Fruit fly (Drosophila melanogaster) whole organism, embryonic: ENCODE results near the gene ckd.

Experiments used
- Bteb2 ChIP-seq: fragments of 200-800 bp; sonication (Bioruptor generic); optimal IDR thresholded peaks from 2 replicates; lab custom pipeline; 2016; ENCODE audit warnings: missing biosample characterization, missing genetic modification characterization
- CG10654 ChIP-seq: fragments of 200-800 bp; sonication (Bioruptor generic); optimal IDR thresholded peaks from 2 replicates; lab custom pipeline; 2016; ENCODE audit warnings: missing biosample characterization, missing genetic modification characterization
- CG11695 ChIP-seq: fragments of 200-800 bp; sonication (Bioruptor generic); IDR thresholded peaks from 3 replicates; pipeline ENCODE4 v1.3.6; 2022; ENCODE audit warnings: missing biosample characterization, missing genetic modification characterization
- CG13123 ChIP-seq: fragments of 200-800 bp; sonication (Bioruptor generic); optimal IDR thresholded peaks from 2 replicates; lab custom pipeline; 2016; ENCODE audit warnings: missing biosample characterization, missing genetic modification characterization
- CG13424 ChIP-seq: fragments of 200-800 bp; sonication (Bioruptor generic); optimal IDR thresholded peaks from 2 replicates; lab custom pipeline; 2019; ENCODE audit warnings: missing biosample characterization, mild to moderate bottlenecking, missing genetic modification characterization, moderate library complexity
- CG1529 ChIP-seq: fragments of 200-800 bp; sonication (Bioruptor generic); optimal IDR thresholded peaks from 3 replicates; lab custom pipeline; 2018; ENCODE audit warnings: missing biosample characterization, missing genetic modification characterization
- CG17361 ChIP-seq: fragments of 200-800 bp; sonication (Bioruptor generic); IDR thresholded peaks from 3 replicates; pipeline ENCODE4 v1.3.6; 2022; ENCODE audit warnings: missing biosample characterization, missing genetic modification characterization
- CG17568 ChIP-seq: fragments of 200-800 bp; sonication (Bioruptor generic); optimal IDR thresholded peaks from 2 replicates; lab custom pipeline; 2018; ENCODE audit warnings: missing biosample characterization, mild to moderate bottlenecking, missing genetic modification characterization, moderate library complexity
- CG17612 ChIP-seq: fragments of 200-800 bp; sonication (Bioruptor generic); IDR thresholded peaks from 2 replicates; pipeline ENCODE4 v1.3.6; 2022; ENCODE audit warnings: missing biosample characterization, missing genetic modification characterization
- CG1792 ChIP-seq: fragments of 200-800 bp; sonication (Bioruptor generic); optimal IDR thresholded peaks from 2 replicates; lab custom pipeline; 2016; ENCODE audit warnings: missing biosample characterization, missing genetic modification characterization
- CG18262 ChIP-seq: fragments of 200-800 bp; optimal IDR thresholded peaks from 3 replicates; lab custom pipeline; 2019; ENCODE audit warnings: missing biosample characterization, mild to moderate bottlenecking, missing genetic modification characterization, moderate library complexity
- CG3065 ChIP-seq: fragments of 200-800 bp; sonication (Bioruptor generic); optimal IDR thresholded peaks from 2 replicates; lab custom pipeline; 2016; ENCODE audit warnings: missing biosample characterization, missing genetic modification characterization
- CG31441 ChIP-seq: fragments of 200-800 bp; sonication (Bioruptor generic); IDR thresholded peaks from 2 replicates; pipeline ENCODE4 v1.3.6; 2022; ENCODE audit warnings: missing biosample characterization, missing genetic modification characterization
- CG34224 ChIP-seq: fragments of 200-800 bp; sonication (Bioruptor generic); IDR thresholded peaks from 3 replicates; pipeline ENCODE4 v1.3.6; 2022; ENCODE audit warnings: missing biosample characterization, missing genetic modification characterization; ENCODE audit not compliant: partially characterized antibody
- CG4328 ChIP-seq: fragments of 200-800 bp; sonication (Bioruptor generic); optimal IDR thresholded peaks from 3 replicates; lab custom pipeline; 2017; ENCODE audit warnings: missing biosample characterization, missing genetic modification reagents, missing genetic modification characterization
- CG4730 ChIP-seq: fragments of 200-800 bp; sonication (Bioruptor generic); IDR thresholded peaks from 2 replicates; pipeline ENCODE4 v1.3.6; 2022; ENCODE audit warnings: missing biosample characterization, missing genetic modification characterization
- CG6854 ChIP-seq: fragments of 200-800 bp; sonication (Bioruptor generic); optimal IDR thresholded peaks from 3 replicates; lab custom pipeline; 2017; ENCODE audit warnings: missing biosample characterization, mild to moderate bottlenecking, missing genetic modification characterization
- CG8388 ChIP-seq: fragments of 200-800 bp; sonication (Bioruptor generic); optimal IDR thresholded peaks from 2 replicates; lab custom pipeline; 2019; ENCODE audit warnings: missing biosample characterization, mild to moderate bottlenecking, missing genetic modification characterization, moderate library complexity
- CG9215 ChIP-seq: fragments of 200-800 bp; sonication (Bioruptor generic); IDR thresholded peaks from 2 replicates; pipeline ENCODE4 v1.3.6; 2022; ENCODE audit warnings: missing biosample characterization, missing genetic modification characterization
- D ChIP-seq, 2 experiments: fragments of 200-800 bp in 1 of 2; fragments of >200 bp in 1 of 2; sonication (Bioruptor generic) in 1 of 2; optimal IDR thresholded peaks; 2 replicates in 1 of 2; 3 replicates in 1 of 2; lab custom pipeline; 2017; ENCODE audit warnings: mild to moderate bottlenecking in 1 of 2, missing biosample characterization in 1 of 2, missing genetic modification characterization in 1 of 2, missing genetic modification reagents in 1 of 2
- Dek ChIP-seq: fragments of 200-800 bp; sonication (Bioruptor generic); optimal IDR thresholded peaks from 3 replicates; lab custom pipeline; 2019; ENCODE audit warnings: missing biosample characterization, mild to moderate bottlenecking, missing genetic modification characterization, moderate library complexity
- Fer3 ChIP-seq: fragments of 200-800 bp; sonication (Bioruptor generic); optimal IDR thresholded peaks from 2 replicates; lab custom pipeline; 2018; ENCODE audit warnings: missing biosample characterization, mild to moderate bottlenecking, missing genetic modification characterization, moderate library complexity
- HLH3B ChIP-seq: fragments of 200-800 bp; sonication (Bioruptor generic); IDR thresholded peaks from 2 replicates; pipeline ENCODE4 v1.3.6; 2022; ENCODE audit warnings: missing biosample characterization, missing genetic modification characterization
- Hand ChIP-seq: fragments of 200-800 bp; sonication (Bioruptor generic); optimal IDR thresholded peaks from 2 replicates; lab custom pipeline; 2017; ENCODE audit warnings: mild to moderate bottlenecking, missing biosample characterization, missing genetic modification reagents, missing genetic modification characterization
- Kr ChIP-seq: fragments of 200-800 bp; sonication (Bioruptor generic); optimal IDR thresholded peaks from 2 replicates; lab custom pipeline; 2017; ENCODE audit warnings: missing biosample characterization, mild to moderate bottlenecking, missing genetic modification characterization
- Lpt ChIP-seq: fragments of >200 bp; optimal IDR thresholded peaks from 2 replicates; lab custom pipeline; 2018; ENCODE audit warnings: missing biosample characterization, missing genetic modification characterization
- Nf-YC ChIP-seq: fragments of 200-800 bp; optimal IDR thresholded peaks from 3 replicates; lab custom pipeline; 2019; ENCODE audit warnings: missing biosample characterization, mild to moderate bottlenecking, missing genetic modification characterization, moderate library complexity
- Optix ChIP-seq: fragments of 200-800 bp; sonication (Bioruptor generic); IDR thresholded peaks from 3 replicates; pipeline ENCODE4 v1.3.6; 2022; ENCODE audit warnings: missing biosample characterization, missing genetic modification characterization
- Ravus ChIP-seq: fragments of 200-800 bp; sonication (Bioruptor generic); IDR thresholded peaks from 2 replicates; pipeline ENCODE4 v1.3.6; 2022; ENCODE audit warnings: missing biosample characterization, missing genetic modification characterization
- Sox102F ChIP-seq: fragments of 200-800 bp; sonication (Bioruptor generic); optimal IDR thresholded peaks from 2 replicates; lab custom pipeline; 2018; ENCODE audit warnings: missing biosample characterization, mild to moderate bottlenecking, missing genetic modification characterization, moderate library complexity
- Tbp ChIP-seq: fragments of >200 bp; optimal IDR thresholded peaks from 2 replicates; lab custom pipeline; 2018; ENCODE audit warnings: missing biosample characterization, missing genetic modification characterization
- Usf ChIP-seq: fragments of 200-800 bp; sonication (Bioruptor generic); optimal IDR thresholded peaks from 2 replicates; lab custom pipeline; 2017; ENCODE audit warnings: missing genotype, missing biosample characterization, missing genetic modification characterization
- Xbp1 ChIP-seq: fragments of 200-800 bp; sonication (Bioruptor generic); optimal IDR thresholded peaks from 3 replicates; lab custom pipeline; 2016; ENCODE audit warnings: missing biosample characterization, mild to moderate bottlenecking, missing genetic modification characterization
- crol ChIP-seq: fragments of 200-800 bp; sonication (Bioruptor generic); IDR thresholded peaks from 2 replicates; pipeline ENCODE4 v1.3.6; 2022; ENCODE audit warnings: missing biosample characterization, missing genetic modification characterization
- dan ChIP-seq: fragments of 200-800 bp; sonication (Bioruptor generic); IDR thresholded peaks from 2 replicates; pipeline ENCODE4 v1.3.6; 2022; ENCODE audit warnings: missing biosample characterization, missing genetic modification characterization
- emc ChIP-seq: fragments of 200-800 bp; sonication (Bioruptor generic); optimal IDR thresholded peaks from 2 replicates; lab custom pipeline; 2016; ENCODE audit warnings: missing biosample characterization, missing genetic modification characterization
- esg ChIP-seq: fragments of 200-800 bp; sonication (Bioruptor generic); conservative IDR thresholded peaks from 2 replicates; pipeline ENCODE4 v1.3.6; 2022; ENCODE audit warnings: missing biosample characterization, missing genetic modification characterization
- fd3F ChIP-seq: fragments of 200-800 bp; sonication (Bioruptor generic); optimal IDR thresholded peaks from 2 replicates; lab custom pipeline; 2018; ENCODE audit warnings: missing biosample characterization, mild to moderate bottlenecking, missing genetic modification characterization, moderate library complexity
- gcm2 ChIP-seq: fragments of 200-800 bp; sonication (Bioruptor generic); optimal IDR thresholded peaks from 2 replicates; lab custom pipeline; 2016; ENCODE audit warnings: missing biosample characterization, missing genetic modification characterization
- gsb-n ChIP-seq: fragments of 200-800 bp; sonication (Bioruptor generic); optimal IDR thresholded peaks from 3 replicates; lab custom pipeline; 2018; ENCODE audit warnings: missing biosample characterization, mild to moderate bottlenecking, missing genetic modification characterization
- hb ChIP-seq: fragments of 200-800 bp; sonication (Bioruptor generic); IDR thresholded peaks from 3 replicates; pipeline ENCODE4 v1.3.6; 2022; ENCODE audit warnings: missing biosample characterization, missing genetic modification characterization; ENCODE audit not compliant: partially characterized antibody
- lab ChIP-seq: fragments of 200-800 bp; sonication (Bioruptor generic); optimal IDR thresholded peaks from 3 replicates; lab custom pipeline; 2017; ENCODE audit warnings: missing biosample characterization, missing genetic modification characterization, mild to moderate bottlenecking, moderate library complexity, missing genetic modification reagents
- org-1 ChIP-seq: fragments of 200-800 bp; sonication (Bioruptor generic); optimal IDR thresholded peaks from 2 replicates; lab custom pipeline; 2017; ENCODE audit warnings: missing biosample characterization, missing genetic modification characterization
- pfk ChIP-seq: fragments of 200-800 bp; sonication (Bioruptor generic); optimal IDR thresholded peaks from 2 replicates; lab custom pipeline; 2018; ENCODE audit warnings: missing biosample characterization, mild to moderate bottlenecking, missing genetic modification characterization, moderate library complexity
- ro ChIP-seq: fragments of 200-800 bp; sonication (Bioruptor generic); IDR thresholded peaks from 2 replicates; pipeline ENCODE4 v1.3.6; 2022; ENCODE audit warnings: missing biosample characterization, missing genetic modification characterization
- row ChIP-seq: fragments of 200-800 bp; sonication (Bioruptor generic); IDR thresholded peaks from 3 replicates; pipeline ENCODE4 v1.3.6; 2022; ENCODE audit warnings: missing biosample characterization, missing genetic modification characterization
- slou ChIP-seq: fragments of 200-800 bp; sonication (Bioruptor generic); optimal IDR thresholded peaks from 3 replicates; lab custom pipeline; 2016; ENCODE audit warnings: missing biosample characterization, missing genetic modification characterization
- tll ChIP-seq, 2 experiments: fragments of 200-800 bp in 1 of 2; fragments of >200 bp in 1 of 2; sonication (Bioruptor generic) in 1 of 2; optimal IDR thresholded peaks; 2 replicates each; lab custom pipeline; 2017 to 2019; ENCODE audit warnings: missing biosample characterization in 2 of 2, missing genetic modification characterization in 2 of 2, mild to moderate bottlenecking in 1 of 2, moderate library complexity in 1 of 2
- z ChIP-seq: fragments of 200-800 bp; sonication (Bioruptor generic); IDR thresholded peaks from 3 replicates; pipeline ENCODE4 v1.3.6; 2022; ENCODE audit warnings: missing biosample characterization, missing genetic modification characterization

The ckd gene

DNA sequence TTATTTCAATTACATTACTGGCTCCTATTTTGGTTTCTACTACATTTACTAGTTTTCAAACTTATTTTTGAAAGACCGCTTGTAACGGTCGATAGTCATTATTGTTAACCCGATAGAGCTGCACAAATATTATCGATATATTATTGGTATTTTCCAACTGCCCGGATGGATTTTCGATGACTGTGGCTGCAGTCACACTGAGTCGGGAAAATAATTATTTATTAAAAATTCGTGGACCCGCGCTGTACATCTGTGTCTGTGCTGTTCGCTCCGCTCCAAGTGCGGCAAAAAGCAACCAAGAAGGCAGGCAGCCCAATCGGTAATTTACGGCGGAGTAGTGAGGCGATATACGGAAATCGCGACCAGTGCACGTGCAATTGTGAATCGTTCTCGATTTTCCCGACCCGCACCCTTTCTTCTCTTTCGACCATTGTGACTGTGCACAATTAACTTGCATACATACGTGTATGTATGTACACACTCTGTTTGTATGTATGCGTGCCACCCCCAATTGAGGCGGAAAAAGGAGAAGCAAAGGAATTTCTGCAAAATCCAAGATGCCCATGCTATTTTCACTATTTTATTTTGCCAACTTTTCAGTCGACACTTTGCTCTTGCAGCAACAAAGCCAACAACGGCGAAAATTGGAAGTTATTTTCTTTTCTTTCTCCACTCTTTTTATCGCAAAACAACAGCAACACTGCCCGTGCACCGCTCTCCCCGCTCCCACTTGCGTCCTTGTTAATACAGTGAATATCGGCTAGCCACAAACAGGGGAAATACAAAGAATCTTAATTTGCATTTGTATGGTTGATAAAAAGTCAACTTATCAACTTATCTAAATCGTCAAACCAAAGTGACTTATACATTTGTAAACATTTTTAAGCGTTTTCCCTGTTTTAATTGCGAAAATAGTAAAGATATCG is 46.1 kb downstream of the ckd start, which contains the start of gene ZnT63C (continued):
- TF ChIP-seq CG31441 (GFP tag; lab: Robert Waterston, UW): no peak
- no peak for TF ChIP-seq CG17612 (GFP tag; lab: Robert Waterston, UW)
- TF ChIP-seq row (GFP tag; lab: Robert Waterston, UW): peak; percentile 33; the same call in 2 of the 3 replicates
- no peak for TF ChIP-seq CG10654 (GFP tag; lab: Kevin White, UChicago)
- TF ChIP-seq fd3F (GFP tag; lab: Kevin White, UChicago): no peak
- no peak for TF ChIP-seq Sox102F (GFP tag; lab: Kevin White, UChicago)
- no peak for TF ChIP-seq Dek (tag; lab: Kevin White, UChicago)
- TF ChIP-seq tll (GFP tag; optimal IDR thresholded peaks at IDR 0.05; lab: Kevin White, UChicago): no peak
- no peak for TF ChIP-seq CG13123 (GFP tag; lab: Kevin White, UChicago)
- no peak for TF ChIP-seq slou (GFP tag; lab: Kevin White, UChicago)
- no peak for TF ChIP-seq Kr (GFP tag; lab: Kevin White, UChicago)
- TF ChIP-seq CG4730 (GFP tag; lab: Robert Waterston, UW): no peak
- no peak for TF ChIP-seq Fer3 (tag; lab: Kevin White, UChicago)
- peak; percentile 86 for TF ChIP-seq CG34224 (GFP tag; lab: Robert Waterston, UW)
- no peak for TF ChIP-seq Hand (GFP tag; lab: Kevin White, UChicago)
- TF ChIP-seq ro: no peak
- no peak for TF ChIP-seq Lpt (GFP tag; lab: Kevin White, UChicago)
- peak; percentile 79 for TF ChIP-seq hb (GFP tag; lab: Robert Waterston, UW)
- no peak for TF ChIP-seq org-1 (GFP tag; lab: Kevin White, UChicago)
- no peak for TF ChIP-seq CG3065
- TF ChIP-seq CG9215 (GFP tag; lab: Robert Waterston, UW): no peak
- TF ChIP-seq Ravus (GFP tag; lab: Robert Waterston, UW): no peak
- TF ChIP-seq Bteb2 (GFP tag; lab: Kevin White, UChicago): no peak
- TF ChIP-seq gcm2 (GFP tag; lab: Kevin White, UChicago): no peak
- no peak for TF ChIP-seq Nf-YC (tag; lab: Kevin White, UChicago)
- no peak for TF ChIP-seq Usf (GFP tag; lab: Kevin White, UChicago)
- peak; percentile 11 for TF ChIP-seq CG6854 (GFP tag; lab: Kevin White, UChicago)
- TF ChIP-seq CG8388: no peak
- TF ChIP-seq lab (GFP tag; lab: Kevin White, UChicago): no peak
- TF ChIP-seq Tbp (GFP tag; lab: Kevin White, UChicago): no peak
- no peak for TF ChIP-seq CG1792 (GFP tag; lab: Kevin White, UChicago)
- no peak for TF ChIP-seq D (optimal IDR thresholded peaks at IDR 0.05; lab: Kevin White, UChicago)
- peak; percentile 6 for TF ChIP-seq D (GFP tag; optimal IDR thresholded peaks at IDR 0.05; lab: Kevin White, UChicago)
- TF ChIP-seq pfk (GFP tag; lab: Kevin White, UChicago): no peak
- TF ChIP-seq CG11695: no peak
- TF ChIP-seq crol (GFP tag; lab: Robert Waterston, UW): peak; percentile 89
- TF ChIP-seq CG1529 (GFP tag; lab: Kevin White, UChicago): no peak
- TF ChIP-seq Optix (GFP tag; lab: Robert Waterston, UW): no peak
- TF ChIP-seq dan: no peak
- no peak for TF ChIP-seq z (GFP tag; lab: Robert Waterston, UW)
- TF ChIP-seq emc (GFP tag; lab: Kevin White, UChicago): no peak
- no peak for TF ChIP-seq CG13424 (tag; lab: Kevin White, UChicago)
- TF ChIP-seq CG17361 (GFP tag; lab: Robert Waterston, UW): no peak
- TF ChIP-seq gsb-n: no peak
- TF ChIP-seq Xbp1 (GFP tag; lab: Kevin White, UChicago): no peak
- no peak for TF ChIP-seq CG17568 (GFP tag; lab: Kevin White, UChicago)
- no peak for TF ChIP-seq esg (GFP tag; lab: Robert Waterston, UW)
- TF ChIP-seq HLH3B (GFP tag; lab: Robert Waterston, UW): no peak
- TF ChIP-seq CG4328: no peak
- TF ChIP-seq CG18262: no peak
